Worm (Caenorhabditis elegans) whole organism, midembryonic: ENCODE results near the gene srlf-31.

ENCODE experiments used
- T22C8.4 ChIP-seq: fragments of 200-800 bp; sonication (Bioruptor generic); IDR thresholded peaks from 2 replicates; pipeline ENCODE4 v1.3.6; 2022; ENCODE audit warnings: missing genetic modification characterization, missing compliant biosample characterization
- cog-1 ChIP-seq: sonication (generic microtip); optimal IDR thresholded peaks from 2 replicates; lab custom pipeline; 2016; ENCODE audit warnings: missing genetic modification characterization, missing compliant biosample characterization
- flt-1 ChIP-seq: fragments of 200-800 bp; sonication (Bioruptor generic); IDR thresholded peaks from 2 replicates; pipeline ENCODE4 v1.3.6; 2022; ENCODE audit warnings: missing genetic modification characterization, missing compliant biosample characterization
- klf-2 ChIP-seq: fragments of 200-800 bp; sonication (Bioruptor generic); conservative IDR thresholded peaks from 2 replicates; pipeline ENCODE4 v1.3.6; 2022; ENCODE audit warnings: missing genetic modification reagents, missing genetic modification characterization, missing compliant biosample characterization
- med-1 ChIP-seq: sonication (generic microtip); optimal IDR thresholded peaks from 2 replicates; lab custom pipeline; 2017; ENCODE audit warnings: missing genetic modification characterization, mild to moderate bottlenecking, missing compliant biosample characterization, antibody characterized with exemption, missing genetic modification reagents; ENCODE audit not compliant: insufficient read depth
- ref-1 ChIP-seq: fragments of 200-800 bp; sonication (Bioruptor generic); conservative IDR thresholded peaks from 2 replicates; pipeline ENCODE4 v1.3.6; 2022; ENCODE audit warnings: missing genetic modification reagents, missing genetic modification characterization, missing compliant biosample characterization
- tab-1 ChIP-seq: fragments of 200-800 bp; sonication (Bioruptor generic); IDR thresholded peaks from 2 replicates; pipeline ENCODE4 v1.3.6; 2022; ENCODE audit warnings: missing genetic modification characterization, missing compliant biosample characterization
- ztf-23 ChIP-seq: fragments of 200-800 bp; sonication (Bioruptor generic); IDR thresholded peaks from 2 replicates; pipeline ENCODE4 v1.3.6; 2022; ENCODE audit warnings: missing genetic modification reagents, missing genetic modification characterization, missing compliant biosample characterization
- ztf-29 ChIP-seq: fragments of 200-800 bp; sonication (Bioruptor generic); IDR thresholded peaks from 2 replicates; pipeline ENCODE4 v1.3.6; 2022; ENCODE audit warnings: missing genetic modification reagents, missing genetic modification characterization, missing compliant biosample characterization

srlf-31 gene

ce11 chrIV:11913295-11913940, 9.6 kb downstream of the srlf-31 start:
- TF ChIP-seq flt-1 (GFP tag; lab: Robert Waterston, UW) (no peak), klf-2 (no peak), ztf-29 (GFP tag; lab: Robert Waterston, UW) (no peak), cog-1 (tag; lab: Kevin White, UChicago) (no peak), T22C8.4 (GFP tag; lab: Robert Waterston, UW) (no peak), med-1 (GFP tag; lab: Kevin White, UChicago) (no peak), ref-1 (GFP tag; lab: Robert Waterston, UW) (no peak), tab-1 (GFP tag; lab: Robert Waterston, UW) (no peak), ztf-23 (GFP tag; lab: Robert Waterston, UW) (no peak)

- no peak for TF ChIP-seq flt-1 (GFP tag; lab: Robert Waterston, UW)
These were observed 11.3 kb downstream of the srlf-31 start, which contains the start of gene VZK822L.2 for ce11 chrIV:11911723-11912122. Gene VZK822L.2, plus strand, starts transcription at chrIV:11912023.

- TF ChIP-seq cog-1 (tag; lab: Kevin White, UChicago): no peak
- TF ChIP-seq ztf-29 (GFP tag; lab: Robert Waterston, UW): no peak
- TF ChIP-seq T22C8.4 (GFP tag; lab: Robert Waterston, UW): no peak
- no peak for TF ChIP-seq flt-1 (GFP tag; lab: Robert Waterston, UW)
- no peak for TF ChIP-seq tab-1 (GFP tag; lab: Robert Waterston, UW)
- TF ChIP-seq ref-1 (GFP tag; lab: Robert Waterston, UW): no peak
- TF ChIP-seq klf-2: no peak
- no peak for TF ChIP-seq med-1 (GFP tag; lab: Kevin White, UChicago)
These were observed 14.2 kb downstream of the srlf-31 start for ce11 chrIV:11908733-11909132.

ce11 chrIV:11903676-11904075, 19.3 kb downstream of the srlf-31 start:
- TF ChIP-seq ztf-29 (GFP tag; lab: Robert Waterston, UW): no peak

ce11 chrIV:11902832-11903231, 20.1 kb downstream of the srlf-31 start:
- TF ChIP-seq T22C8.4 (GFP tag; lab: Robert Waterston, UW) (no peak), flt-1 (GFP tag; lab: Robert Waterston, UW) (no peak), ztf-23 (GFP tag; lab: Robert Waterston, UW) (no peak), tab-1 (GFP tag; lab: Robert Waterston, UW) (no peak), ztf-29 (GFP tag; lab: Robert Waterston, UW) (no peak), ref-1 (GFP tag; lab: Robert Waterston, UW) (no peak), klf-2 (no peak), med-1 (GFP tag; lab: Kevin White, UChicago) (no peak), cog-1 (tag; lab: Kevin White, UChicago) (no peak)

ce11 chrIV:11901215-11901614, 21.8 kb downstream of the srlf-31 start:
- TF ChIP-seq tab-1 (GFP tag; lab: Robert Waterston, UW) (no peak), ztf-29 (GFP tag; lab: Robert Waterston, UW) (no peak), med-1 (GFP tag; lab: Kevin White, UChicago) (no peak), klf-2 (no peak), ref-1 (GFP tag; lab: Robert Waterston, UW) (no peak), flt-1 (GFP tag; lab: Robert Waterston, UW) (no peak), ztf-23 (GFP tag; lab: Robert Waterston, UW) (no peak), T22C8.4 (GFP tag; lab: Robert Waterston, UW) (no peak), cog-1 (tag; lab: Kevin White, UChicago) (no peak)

ce11 chrIV:11900399-11900798, 22.6 kb downstream of the srlf-31 start:
- no peak for TF ChIP-seq klf-2

ce11 chrIV:11899358-11899757, 23.6 kb downstream of the srlf-31 start, which contains the start of gene nhr-43:
Gene nhr-43, plus strand, starts transcription at chrIV:11899590.
- TF ChIP-seq med-1 (GFP tag; lab: Kevin White, UChicago): no peak
- TF ChIP-seq klf-2: no peak
- no peak for TF ChIP-seq tab-1 (GFP tag; lab: Robert Waterston, UW)
- TF ChIP-seq T22C8.4 (GFP tag; lab: Robert Waterston, UW): no peak
- no peak for TF ChIP-seq cog-1 (tag; lab: Kevin White, UChicago)
- TF ChIP-seq ztf-23 (GFP tag; lab: Robert Waterston, UW): no peak
- TF ChIP-seq flt-1 (GFP tag; lab: Robert Waterston, UW): no peak
- TF ChIP-seq ref-1 (GFP tag; lab: Robert Waterston, UW): no peak
- no peak for TF ChIP-seq ztf-29 (GFP tag; lab: Robert Waterston, UW)

- TF ChIP-seq med-1 (GFP tag; lab: Kevin White, UChicago): no peak
- no peak for TF ChIP-seq ztf-29 (GFP tag; lab: Robert Waterston, UW)
- no peak for TF ChIP-seq T22C8.4 (GFP tag; lab: Robert Waterston, UW)
These were observed 25.3 kb downstream of the srlf-31 start for ce11 chrIV:11897710-11898109.

ce11 chrIV:11893336-11893735, 29.6 kb downstream of the srlf-31 start:
- no peak for TF ChIP-seq flt-1 (GFP tag; lab: Robert Waterston, UW)

ce11 chrIV:11892545-11892944, 30.4 kb downstream of the srlf-31 start:
- no peak for TF ChIP-seq cog-1 (tag; lab: Kevin White, UChicago)
- no peak for TF ChIP-seq ref-1 (GFP tag; lab: Robert Waterston, UW)
- TF ChIP-seq flt-1 (GFP tag; lab: Robert Waterston, UW): no peak
- no peak for TF ChIP-seq ztf-29 (GFP tag; lab: Robert Waterston, UW)
- TF ChIP-seq ztf-23 (GFP tag; lab: Robert Waterston, UW): no peak
- TF ChIP-seq klf-2: no peak
- TF ChIP-seq med-1 (GFP tag; lab: Kevin White, UChicago): no peak
- no peak for TF ChIP-seq T22C8.4 (GFP tag; lab: Robert Waterston, UW)
- no peak for TF ChIP-seq tab-1 (GFP tag; lab: Robert Waterston, UW)
